Fruit fly (Drosophila melanogaster): ENCODE results near the gene CG17349.

CG17349 gene

dm6 chr2L:19339023-19339422 is 31.2 kb upstream of the CG17349 start:
- TF ChIP-seq Sin3A (optimal IDR thresholded peaks at IDR 0.05) (no peak), Myc (optimal IDR thresholded peaks at IDR 0.05) (no peak), ttk (optimal IDR thresholded peaks at IDR 0.05) (no peak), h (optimal IDR thresholded peaks at IDR 0.05) (no peak), psq (optimal IDR thresholded peaks at IDR 0.05) (no peak), insv (optimal IDR thresholded peaks at IDR 0.05) (no peak)

DNA sequence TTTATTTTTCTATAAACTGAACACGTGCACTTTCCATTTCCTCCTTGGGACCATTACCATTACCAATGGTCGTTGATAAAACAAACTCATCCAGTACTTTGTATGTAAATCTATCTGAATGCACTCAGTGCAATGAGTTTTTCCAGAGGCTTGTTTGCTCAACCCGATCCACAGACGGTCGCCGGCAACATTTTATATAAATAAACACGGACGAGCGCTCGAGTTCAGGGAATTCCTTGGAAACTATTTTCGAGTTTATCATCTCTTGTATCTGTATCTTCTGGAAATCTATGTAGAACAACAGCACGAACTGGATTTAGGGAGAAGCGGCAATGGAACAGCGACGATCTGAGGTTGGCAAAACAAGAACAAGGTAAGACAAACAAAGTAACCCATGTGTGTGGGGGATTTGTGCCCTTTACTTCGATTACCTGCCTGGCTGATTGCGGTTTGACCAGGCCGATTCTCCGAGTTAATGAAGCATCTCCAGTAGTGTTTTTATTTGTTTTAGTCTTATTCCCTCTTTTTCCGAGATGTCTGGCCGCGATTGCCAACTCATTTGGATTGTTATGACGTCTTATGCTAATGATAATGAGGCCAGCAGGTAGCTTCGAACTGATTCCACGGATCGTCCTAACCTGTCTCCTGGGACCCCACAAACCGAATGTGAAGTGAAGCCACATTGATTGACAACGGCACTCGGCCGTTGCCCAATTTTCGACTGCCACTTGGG is 29.0 kb upstream of the CG17349 start:
- TF ChIP-seq h (optimal IDR thresholded peaks at IDR 0.05) (no peak), ttk (optimal IDR thresholded peaks at IDR 0.05) (no peak), Sin3A (optimal IDR thresholded peaks at IDR 0.05) (no peak), insv (optimal IDR thresholded peaks at IDR 0.05) (no peak)

DNA sequence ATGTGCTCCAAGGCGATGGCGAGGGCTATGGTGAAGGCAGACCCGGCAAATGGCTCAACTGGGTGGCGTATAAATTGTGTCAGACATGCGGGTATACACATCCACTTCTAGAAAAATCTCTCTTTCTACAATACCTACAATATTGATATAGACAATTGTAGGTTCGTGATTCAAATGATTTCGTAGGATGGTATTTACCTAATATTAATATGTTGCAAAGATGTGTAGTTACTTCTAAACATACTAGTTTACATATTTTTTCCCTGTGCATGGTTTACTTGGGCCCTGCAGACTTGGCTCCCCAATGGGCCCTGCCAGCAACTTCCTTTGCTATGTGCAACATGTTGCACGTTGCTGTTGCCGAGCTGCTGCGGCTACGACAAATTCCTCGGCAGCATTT is 28.2 kb upstream of the CG17349 start:
- no peak for TF ChIP-seq ttk (optimal IDR thresholded peaks at IDR 0.05)
- TF ChIP-seq insv (optimal IDR thresholded peaks at IDR 0.05): no peak
- TF ChIP-seq Sin3A (optimal IDR thresholded peaks at IDR 0.05): no peak
- TF ChIP-seq h (optimal IDR thresholded peaks at IDR 0.05): no peak
- TF ChIP-seq psq (optimal IDR thresholded peaks at IDR 0.05): no peak
- TF ChIP-seq Myc (optimal IDR thresholded peaks at IDR 0.05): no peak

DNA sequence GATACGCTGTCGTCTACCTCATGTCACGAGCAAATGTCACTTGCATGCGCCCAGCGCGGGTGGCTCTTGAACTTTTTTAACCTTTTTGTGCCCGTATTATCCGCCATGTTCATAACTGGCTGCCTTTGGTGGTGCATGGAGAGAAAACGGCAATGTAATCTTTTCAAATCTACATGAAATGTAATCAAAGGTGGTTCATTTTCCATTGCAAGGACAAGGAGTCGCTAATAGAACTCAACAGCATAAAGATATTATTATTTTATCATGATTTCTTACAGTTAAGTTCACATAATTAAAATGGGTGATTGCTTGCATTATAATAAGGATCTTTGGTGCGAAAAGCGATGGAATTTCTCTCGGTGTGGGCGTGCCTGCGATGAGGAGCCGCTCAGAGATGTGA is 27.5 kb upstream of the CG17349 start:
- TF ChIP-seq insv (optimal IDR thresholded peaks at IDR 0.05) (no peak), ttk (optimal IDR thresholded peaks at IDR 0.05) (no peak), h (optimal IDR thresholded peaks at IDR 0.05) (no peak), Sin3A (optimal IDR thresholded peaks at IDR 0.05) (no peak), Myc (optimal IDR thresholded peaks at IDR 0.05) (no peak), psq (optimal IDR thresholded peaks at IDR 0.05) (no peak)

DNA sequence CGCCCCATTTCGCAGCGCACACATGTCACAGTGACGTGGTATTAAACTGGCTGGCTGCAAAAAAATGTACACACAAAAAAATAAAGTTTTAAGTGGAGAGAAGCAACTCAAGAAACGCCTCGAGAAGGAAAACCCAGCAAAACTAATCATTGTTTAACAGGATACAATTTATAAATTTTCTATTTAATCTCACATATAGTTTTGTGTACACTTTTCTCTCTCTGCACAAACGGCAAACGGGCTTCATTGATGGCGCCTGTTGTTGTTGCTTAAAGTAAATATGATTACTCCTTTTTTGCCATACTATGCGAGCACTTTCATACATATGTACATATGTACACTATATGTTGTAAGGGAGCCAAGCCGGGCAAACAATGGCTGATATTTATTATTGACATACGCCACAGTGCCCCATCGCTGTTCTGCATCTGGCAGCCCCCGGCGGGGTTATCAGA is 12.2 kb upstream of the CG17349 start:
- no peak for TF ChIP-seq h (optimal IDR thresholded peaks at IDR 0.05)
- TF ChIP-seq insv (optimal IDR thresholded peaks at IDR 0.05): no peak
- TF ChIP-seq Sin3A (optimal IDR thresholded peaks at IDR 0.05): no peak

- no peak for TF ChIP-seq psq (optimal IDR thresholded peaks at IDR 0.05)
- no peak for TF ChIP-seq ttk (optimal IDR thresholded peaks at IDR 0.05)
- no peak for TF ChIP-seq insv (optimal IDR thresholded peaks at IDR 0.05)
- no peak for TF ChIP-seq Sin3A (optimal IDR thresholded peaks at IDR 0.05)
- TF ChIP-seq h (optimal IDR thresholded peaks at IDR 0.05): no peak
- TF ChIP-seq Myc (optimal IDR thresholded peaks at IDR 0.05): no peak
These were observed 10.3 kb upstream of the CG17349 start for dm6 chr2L:19359802-19360429.

DNA sequence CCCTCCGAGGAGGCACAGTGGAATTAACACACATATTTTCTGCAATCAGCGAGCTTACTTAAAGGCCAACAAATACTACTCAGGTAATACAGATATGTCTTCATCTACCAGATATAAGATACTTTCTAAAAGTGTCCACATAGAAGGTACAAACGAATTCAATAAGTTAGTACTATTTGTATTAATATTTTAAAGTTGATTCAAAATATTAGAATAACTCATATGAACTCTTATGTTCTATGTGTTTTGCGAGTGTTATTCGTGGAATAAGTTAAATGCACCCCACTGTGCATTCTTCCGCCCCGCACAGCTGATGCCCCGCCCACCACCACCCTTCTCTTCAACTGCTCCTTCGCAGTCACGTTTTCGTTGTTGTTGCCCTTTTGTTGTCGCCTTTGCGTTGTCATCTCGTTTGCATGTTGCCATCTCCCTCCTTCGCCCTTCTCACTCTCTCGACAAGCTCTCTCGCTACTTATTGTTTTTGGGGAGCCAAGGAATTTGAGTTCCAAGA is 8.6 kb upstream of the CG17349 start:
- TF ChIP-seq ttk (optimal IDR thresholded peaks at IDR 0.05): no peak
- TF ChIP-seq psq (optimal IDR thresholded peaks at IDR 0.05): peak; percentile 80

DNA sequence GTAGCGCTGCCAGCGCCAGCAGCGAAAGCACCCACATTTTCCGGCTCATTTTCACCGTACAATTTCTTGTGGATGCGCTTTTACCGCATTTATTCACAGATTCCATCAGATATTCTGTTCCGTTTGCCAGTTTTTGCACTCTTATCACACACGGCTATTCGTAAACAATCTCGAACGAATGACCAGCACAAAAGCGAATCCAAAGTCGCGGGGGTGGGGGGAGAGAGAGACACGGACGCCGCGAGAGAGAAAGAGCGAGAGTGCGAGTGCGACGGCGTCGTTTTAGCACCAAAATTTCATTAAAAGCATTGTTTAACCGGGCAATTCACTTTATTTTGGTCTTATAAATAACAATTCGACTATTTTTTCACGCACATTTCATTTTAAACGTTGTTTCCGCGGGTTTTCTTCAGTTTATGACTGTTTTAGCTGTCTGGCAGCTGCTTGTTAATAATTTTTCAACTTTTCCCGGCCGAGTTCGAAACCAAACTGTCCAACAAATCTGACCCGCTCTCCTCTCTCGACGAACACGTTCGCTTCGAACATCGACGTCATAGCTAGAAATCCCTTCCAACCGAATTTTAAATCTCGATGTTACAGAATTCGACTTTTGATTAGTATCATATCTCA is 7.4 kb upstream of the CG17349 start, which contains the start of gene dnt:
dnt (minus strand) TSS at position 494 of the 630 bp plus-strand sequence.
- TF ChIP-seq Myc (optimal IDR thresholded peaks at IDR 0.05) (no peak), psq (optimal IDR thresholded peaks at IDR 0.05) (peak; percentile 71)

DNA sequence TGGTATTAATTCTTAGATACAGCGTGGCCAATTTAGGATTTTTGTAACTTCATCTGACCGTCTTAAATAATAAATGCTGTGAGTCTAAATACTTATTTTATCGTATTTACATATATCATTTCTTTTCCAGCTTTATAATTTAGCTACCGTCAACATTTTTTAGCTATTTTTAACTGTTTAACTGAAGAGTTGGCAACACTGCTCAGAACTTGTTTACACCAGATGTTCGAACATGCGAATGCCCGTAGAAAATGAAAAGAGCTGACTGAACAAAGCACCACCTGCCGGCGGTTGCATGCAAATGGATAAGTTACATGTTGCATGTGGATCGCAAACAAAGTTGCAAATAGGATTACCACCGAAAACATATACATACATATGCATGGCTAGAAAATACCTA is 6.7 kb upstream of the CG17349 start:
- no peak for TF ChIP-seq ttk (optimal IDR thresholded peaks at IDR 0.05)
- no peak for TF ChIP-seq Sin3A (optimal IDR thresholded peaks at IDR 0.05)
- no peak for TF ChIP-seq Myc (optimal IDR thresholded peaks at IDR 0.05)
- no peak for TF ChIP-seq insv (optimal IDR thresholded peaks at IDR 0.05)
- TF ChIP-seq h (optimal IDR thresholded peaks at IDR 0.05): no peak
- TF ChIP-seq psq (optimal IDR thresholded peaks at IDR 0.05): no peak

DNA sequence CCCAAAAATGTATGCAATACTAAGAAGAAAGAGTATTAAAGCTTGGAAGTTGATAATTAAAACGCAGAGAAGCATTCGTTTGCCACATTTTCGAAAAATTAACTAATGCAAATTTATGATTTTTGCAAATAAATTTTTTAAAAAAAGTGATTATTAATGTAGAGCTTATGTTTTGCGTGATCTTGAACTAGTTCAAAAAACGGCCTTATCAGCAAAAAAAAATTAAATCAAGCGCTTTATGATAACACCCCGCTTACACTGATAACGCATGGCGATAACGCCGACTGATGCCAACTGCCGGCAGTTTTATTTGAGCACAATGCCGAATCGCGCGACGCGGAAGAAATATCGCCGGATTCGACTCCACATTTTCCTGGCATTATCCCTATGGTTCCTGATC is 6.2 kb upstream of the CG17349 start, which contains the start of gene CG13086:
CG13086 (plus strand) TSS at position 301 of the 400 bp plus-strand sequence.
- TF ChIP-seq h (optimal IDR thresholded peaks at IDR 0.05): no peak
- TF ChIP-seq Sin3A (optimal IDR thresholded peaks at IDR 0.05): no peak
- TF ChIP-seq psq (optimal IDR thresholded peaks at IDR 0.05): no peak
- no peak for TF ChIP-seq ttk (optimal IDR thresholded peaks at IDR 0.05)
- no peak for TF ChIP-seq Myc (optimal IDR thresholded peaks at IDR 0.05)
- no peak for TF ChIP-seq insv (optimal IDR thresholded peaks at IDR 0.05)

dm6 chr2L:19364622-19365021 is 5.6 kb upstream of the CG17349 start:
- TF ChIP-seq ttk (optimal IDR thresholded peaks at IDR 0.05): no peak
- no peak for TF ChIP-seq psq (optimal IDR thresholded peaks at IDR 0.05)
- no peak for TF ChIP-seq Myc (optimal IDR thresholded peaks at IDR 0.05)
- no peak for TF ChIP-seq insv (optimal IDR thresholded peaks at IDR 0.05)
- TF ChIP-seq Sin3A (optimal IDR thresholded peaks at IDR 0.05): no peak
- TF ChIP-seq h (optimal IDR thresholded peaks at IDR 0.05): no peak

DNA sequence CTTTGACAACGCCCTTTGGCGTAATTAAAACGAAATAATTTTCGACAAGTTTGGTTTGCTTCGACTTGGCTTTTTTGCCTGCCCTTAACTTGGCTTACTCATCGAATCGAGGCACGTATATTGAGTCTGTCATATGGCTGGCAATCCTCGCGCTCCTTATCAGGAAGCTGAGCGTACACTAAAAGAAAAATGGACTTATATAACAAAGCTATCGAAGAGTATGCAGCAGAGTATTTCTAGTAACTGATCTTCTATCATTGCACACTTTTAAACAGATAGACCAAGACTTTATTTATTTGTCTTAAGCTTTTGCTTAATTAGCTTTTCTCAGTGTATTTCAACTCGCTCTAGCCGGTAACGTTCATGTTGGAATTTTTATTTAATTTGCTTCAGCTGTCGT is 3.9 kb upstream of the CG17349 start:
- TF ChIP-seq ttk (optimal IDR thresholded peaks at IDR 0.05): no peak
- TF ChIP-seq insv (optimal IDR thresholded peaks at IDR 0.05): no peak
- no peak for TF ChIP-seq Sin3A (optimal IDR thresholded peaks at IDR 0.05)
- no peak for TF ChIP-seq Myc (optimal IDR thresholded peaks at IDR 0.05)
- TF ChIP-seq psq (optimal IDR thresholded peaks at IDR 0.05): no peak
- no peak for TF ChIP-seq h (optimal IDR thresholded peaks at IDR 0.05)

All from Kc167 (cell line).